In genomic region chrX:9851745-9852330, ce11 we compare ENCODE assay signal across 6 worm cellular contexts.
TF ChIP-seq lines count a peak whose summit lies in the region.

Gene lec-7 (plus strand): TSS chrX:9852041.

TF ChIP-seq in whole organism, L1 larva, 84 proteins besides CTCF, POLR2A, EP300 and RAD21:
- no peak for TF ChIP-seq alr-1 (tag; optimal IDR thresholded peaks at IDR 0.05; lab: Kevin White, UChicago; ENCODE audit: borderline replicate concordance)
- TF ChIP-seq skn-1 (tag; optimal IDR thresholded peaks at IDR 0.05; lab: Kevin White, UChicago): peak; percentile 3
- peak; percentile 14 for TF ChIP-seq elt-2 (tag; optimal IDR thresholded peaks at IDR 0.05; lab: Kevin White, UChicago)
- TF ChIP-seq nhr-77 (tag; optimal IDR thresholded peaks at IDR 0.05; lab: Kevin White, UChicago): peak; percentile 0

TF ChIP-seq in whole organism, L2 larva, 48 proteins besides CTCF, POLR2A, EP300 and RAD21:
- TF ChIP-seq nhr-129 (tag; optimal IDR thresholded peaks at IDR 0.05; lab: Kevin White, UChicago): peak; percentile 20
- peak; percentile 66 for TF ChIP-seq fos-1 (tag; optimal IDR thresholded peaks at IDR 0.05; lab: Kevin White, UChicago)
- no peak for TF ChIP-seq zag-1 (tag; optimal IDR thresholded peaks at IDR 0.05; lab: Kevin White, UChicago)

TF ChIP-seq in whole organism, L3 larva, 47 proteins besides CTCF, POLR2A, EP300 and RAD21:
- TF ChIP-seq jun-1 (tag; optimal IDR thresholded peaks at IDR 0.05; lab: Kevin White, UChicago) (peak; percentile 9), elt-2 (tag; optimal IDR thresholded peaks at IDR 0.05; lab: Kevin White, UChicago) (peak; percentile 53), pqm-1 (tag; optimal IDR thresholded peaks at IDR 0.05; lab: Kevin White, UChicago) (peak; percentile 53), pha-4 (tag; optimal IDR thresholded peaks at IDR 0.05; lab: Kevin White, UChicago) (peak; percentile 98), aly-2 (tag; optimal IDR thresholded peaks at IDR 0.05; lab: Kevin White, UChicago) (no peak)

TF ChIP-seq in whole organism, L4 larva, 104 proteins besides CTCF, POLR2A, EP300 and RAD21:
- no peak for TF ChIP-seq mep-1 (tag; optimal IDR thresholded peaks at IDR 0.05; lab: Kevin White, UChicago)
- peak; percentile 25 for TF ChIP-seq nhr-28 (tag; optimal IDR thresholded peaks at IDR 0.05; lab: Kevin White, UChicago)
- TF ChIP-seq pha-4 (GFP tag; IDR thresholded peaks at IDR 0.05; lab: Robert Waterston, UW): no peak
- TF ChIP-seq pha-4 (tag; optimal IDR thresholded peaks at IDR 0.05; lab: Kevin White, UChicago): peak; percentile 89
- TF ChIP-seq lin-38 (GFP tag; IDR thresholded peaks at IDR 0.05; lab: Robert Waterston, UW): no peak
- TF ChIP-seq nhr-25 (tag; optimal IDR thresholded peaks at IDR 0.05; lab: Kevin White, UChicago; ENCODE audit: borderline replicate concordance, insufficient read depth): no peak
- TF ChIP-seq arid-1 (GFP tag; conservative IDR thresholded peaks at IDR 0.05; lab: Robert Waterston, UW): no peak
- no peak for TF ChIP-seq nhr-41 (GFP tag; IDR thresholded peaks at IDR 0.05; lab: Robert Waterston, UW)
- TF ChIP-seq daf-12 (tag; optimal IDR thresholded peaks at IDR 0.05; lab: Kevin White, UChicago): no peak
- peak; percentile 49 for TF ChIP-seq dmd-6 (GFP tag; IDR thresholded peaks at IDR 0.05; lab: Robert Waterston, UW)
- no peak for TF ChIP-seq ceh-62 (tag; optimal IDR thresholded peaks at IDR 0.05; lab: Kevin White, UChicago)
- no peak for TF ChIP-seq nhr-42 (GFP tag; IDR thresholded peaks at IDR 0.05; lab: Robert Waterston, UW)
- no peak for TF ChIP-seq daf-16 (GFP tag; optimal IDR thresholded peaks at IDR 0.05; lab: Kevin White, UChicago)
- no peak for TF ChIP-seq daf-16 (tag; optimal IDR thresholded peaks at IDR 0.05; lab: Kevin White, UChicago)
- no peak for TF ChIP-seq dmd-8 (GFP tag; IDR thresholded peaks at IDR 0.05; lab: Robert Waterston, UW)
- no peak for TF ChIP-seq nhr-10 (tag; optimal IDR thresholded peaks at IDR 0.05; lab: Kevin White, UChicago)
- no peak for TF ChIP-seq dmd-9 (GFP tag; IDR thresholded peaks at IDR 0.05; lab: Robert Waterston, UW)
- no peak for TF ChIP-seq hlh-30 (tag; optimal IDR thresholded peaks at IDR 0.05; lab: Kevin White, UChicago; ENCODE audit: insufficient read depth)
- peak; percentile 39 for TF ChIP-seq dve-1 (tag; optimal IDR thresholded peaks at IDR 0.05; lab: Kevin White, UChicago; ENCODE audit: insufficient read depth)
- TF ChIP-seq F37D6.2 (tag; optimal IDR thresholded peaks at IDR 0.05; lab: Kevin White, UChicago): no peak
- TF ChIP-seq php-3 (GFP tag; IDR thresholded peaks at IDR 0.05; lab: Robert Waterston, UW): no peak
- no peak for TF ChIP-seq set-16 (GFP tag; IDR thresholded peaks at IDR 0.05; lab: Robert Waterston, UW)
- no peak for TF ChIP-seq daf-8 (GFP tag; IDR thresholded peaks at IDR 0.05; lab: Robert Waterston, UW)
- TF ChIP-seq egl-27 (tag; optimal IDR thresholded peaks at IDR 0.05; lab: Kevin White, UChicago): no peak
- peak; percentile 26 for TF ChIP-seq pqm-1 (tag; optimal IDR thresholded peaks at IDR 0.05; lab: Kevin White, UChicago)
TF ChIP-seq in whole organism, L4 larva: peak in this region for 5.

TF ChIP-seq in whole organism, mixed stage, embryonic, 35 proteins besides CTCF, POLR2A, EP300 and RAD21:
- TF ChIP-seq tbx-8 (GFP tag; optimal IDR thresholded peaks at IDR 0.05; lab: Kevin White, UChicago) (no peak), zip-8 (tag; optimal IDR thresholded peaks at IDR 0.05; lab: Kevin White, UChicago) (peak; percentile 57), pha-4 (tag; optimal IDR thresholded peaks at IDR 0.05; lab: Kevin White, UChicago) (no peak), unc-120 (tag; optimal IDR thresholded peaks at IDR 0.05; lab: Kevin White, UChicago; ENCODE audit: poor library complexity, severe bottlenecking) (no peak), ceh-43 (GFP tag; optimal IDR thresholded peaks at IDR 0.05; lab: Kevin White, UChicago) (no peak), lin-13 (tag; optimal IDR thresholded peaks at IDR 0.05; lab: Kevin White, UChicago) (no peak), lin-32 (GFP tag; optimal IDR thresholded peaks at IDR 0.05; lab: Kevin White, UChicago) (no peak)

TF ChIP-seq in whole organism, young adult, 124 proteins besides CTCF, POLR2A, EP300 and RAD21:
- no peak for TF ChIP-seq hsf-1 (GFP tag; IDR thresholded peaks at IDR 0.05; lab: Robert Waterston, UW)
- TF ChIP-seq ztf-28 (GFP tag; IDR thresholded peaks at IDR 0.05; lab: Robert Waterston, UW): no peak
- peak; percentile 46 for TF ChIP-seq nhr-80 (tag; optimal IDR thresholded peaks at IDR 0.05; lab: Kevin White, UChicago)
- no peak for TF ChIP-seq nhr-90 (tag; optimal IDR thresholded peaks at IDR 0.05; lab: Kevin White, UChicago)
- peak; percentile 53 for TF ChIP-seq pha-4 (tag; optimal IDR thresholded peaks at IDR 0.05; lab: Kevin White, UChicago)
- TF ChIP-seq gei-17 (GFP tag; optimal IDR thresholded peaks at IDR 0.05; lab: Kevin White, UChicago): no peak
- TF ChIP-seq aptf-2 (GFP tag; conservative IDR thresholded peaks at IDR 0.05; lab: Robert Waterston, UW): no peak
- TF ChIP-seq ztf-26 (tag; optimal IDR thresholded peaks at IDR 0.05; lab: Kevin White, UChicago): no peak
- TF ChIP-seq K12H6.12 (tag; optimal IDR thresholded peaks at IDR 0.05; lab: Kevin White, UChicago): no peak
- TF ChIP-seq akir-1 (GFP tag; optimal IDR thresholded peaks at IDR 0.05; lab: Kevin White, UChicago): no peak
- no peak for TF ChIP-seq attf-5 (GFP tag; optimal IDR thresholded peaks at IDR 0.05; lab: Kevin White, UChicago)
